Worm (Caenorhabditis elegans) whole organism, young adult: Measurements from ENCODE around the gene gck-1.

Source experiments
- B0035.1 ChIP-seq: sonication (generic microtip); optimal IDR thresholded peaks from 2 replicates; lab custom pipeline; 2016; ENCODE audit warnings: missing genetic modification characterization, mild to moderate bottlenecking, missing compliant biosample characterization, missing genotype, missing genetic modification reagents
- B0336.3 ChIP-seq: fragments of 200-800 bp; sonication (Bioruptor generic); IDR thresholded peaks from 2 replicates; pipeline ENCODE4 v1.3.6; 2022; ENCODE audit warnings: missing genetic modification characterization, missing compliant biosample characterization
- C06A6.2 ChIP-seq: fragments of 200-800 bp; sonication (Bioruptor generic); conservative IDR thresholded peaks from 2 replicates; pipeline ENCODE4 v1.3.6; 2022; ENCODE audit warnings: missing genetic modification characterization, missing compliant biosample characterization
- F10E7.11 ChIP-seq: sonication (generic microtip); optimal IDR thresholded peaks from 2 replicates; lab custom pipeline; 2017; ENCODE audit warnings: mild to moderate bottlenecking, missing genetic modification characterization, moderate library complexity, missing compliant biosample characterization
- F23B12.7 ChIP-seq: sonication (generic microtip); optimal IDR thresholded peaks from 2 replicates; lab custom pipeline; 2017; ENCODE audit warnings: missing genetic modification characterization, mild to moderate bottlenecking, missing compliant biosample characterization, antibody characterized with exemption, moderate library complexity; ENCODE audit not compliant: insufficient read depth
- F55B11.4 ChIP-seq: sonication (generic microtip); optimal IDR thresholded peaks from 2 replicates; lab custom pipeline; 2016; ENCODE audit warnings: missing compliant biosample characterization, missing genetic modification characterization, borderline replicate concordance; ENCODE audit not compliant: insufficient read depth
- F57A8.1 ChIP-seq: fragments of 200-800 bp; sonication (Bioruptor generic); optimal IDR thresholded peaks from 2 replicates; lab custom pipeline; 2018; ENCODE audit warnings: mild to moderate bottlenecking, missing genetic modification characterization, moderate library complexity, missing compliant biosample characterization
- K11D2.4 ChIP-seq: fragments of 200-800 bp; sonication (Bioruptor generic); IDR thresholded peaks from 2 replicates; pipeline ENCODE4 v1.3.6; 2022; ENCODE audit warnings: missing genetic modification reagents, missing genetic modification characterization, missing compliant biosample characterization
- Y79H2A.3 ChIP-seq: fragments of 200-800 bp; sonication (Bioruptor generic); conservative IDR thresholded peaks from 2 replicates; pipeline ENCODE4 v1.3.6; 2022; ENCODE audit warnings: missing genetic modification reagents, missing genetic modification characterization, missing compliant biosample characterization
- ZK185.1 ChIP-seq: sonication (generic microtip); optimal IDR thresholded peaks from 2 replicates; lab custom pipeline; 2016; ENCODE audit warnings: mild to moderate bottlenecking, missing genetic modification characterization, missing compliant biosample characterization; ENCODE audit not compliant: poor library complexity, severe bottlenecking
- ceh-27 ChIP-seq: fragments of 200-800 bp; sonication (Bioruptor generic); optimal IDR thresholded peaks from 2 replicates; lab custom pipeline; 2018; ENCODE audit warnings: mild to moderate bottlenecking, missing genetic modification characterization, moderate library complexity, missing compliant biosample characterization
- ceh-91 ChIP-seq: fragments of 200-800 bp; sonication (Bioruptor generic); IDR thresholded peaks from 2 replicates; pipeline ENCODE4 v1.3.6; 2022; ENCODE audit warnings: missing genetic modification reagents, missing genetic modification characterization, missing compliant biosample characterization
- chd-7 ChIP-seq: sonication (generic microtip); optimal IDR thresholded peaks from 2 replicates; lab custom pipeline; 2016; ENCODE audit warnings: mild to moderate bottlenecking, missing genetic modification characterization, moderate library complexity, missing compliant biosample characterization
- egl-18 ChIP-seq: fragments of 200-800 bp; sonication (Bioruptor generic); IDR thresholded peaks from 2 replicates; pipeline ENCODE4 v1.3.6; 2022; ENCODE audit warnings: missing genetic modification reagents, missing genetic modification characterization, missing compliant biosample characterization
- egrh-3 ChIP-seq: fragments of 200-800 bp; sonication (Bioruptor generic); IDR thresholded peaks from 2 replicates; pipeline ENCODE4 v1.3.6; 2022; ENCODE audit warnings: missing genetic modification reagents, missing genetic modification characterization, missing compliant biosample characterization
- ekl-4 ChIP-seq: fragments of 200-800 bp; sonication (Bioruptor generic); IDR thresholded peaks from 2 replicates; pipeline ENCODE4 v1.3.6; 2022; ENCODE audit warnings: missing genetic modification reagents, missing genetic modification characterization, missing compliant biosample characterization
- hsf-1 ChIP-seq: fragments of 200-800 bp; sonication (Bioruptor generic); IDR thresholded peaks from 2 replicates; pipeline ENCODE4 v1.3.6; 2022; ENCODE audit warnings: missing genetic modification reagents, missing genetic modification characterization, missing compliant biosample characterization
- lag-1 ChIP-seq: fragments of 200-800 bp; sonication (Bioruptor generic); IDR thresholded peaks from 2 replicates; pipeline ENCODE4 v1.3.6; 2022; ENCODE audit warnings: missing genetic modification reagents, missing genetic modification characterization, missing compliant biosample characterization
- mcd-1 ChIP-seq: fragments of 200-800 bp; sonication (Bioruptor generic); IDR thresholded peaks from 2 replicates; pipeline ENCODE4 v1.3.6; 2022; ENCODE audit warnings: missing genetic modification reagents, missing genetic modification characterization, missing compliant biosample characterization
- nfya-1 ChIP-seq: sonication (generic microtip); optimal IDR thresholded peaks from 2 replicates; lab custom pipeline; 2017; ENCODE audit warnings: antibody characterized with exemption, missing compliant biosample characterization, missing genetic modification characterization, borderline replicate concordance; ENCODE audit not compliant: insufficient read depth
- nhr-120 ChIP-seq: fragments of 200-800 bp; sonication (Bioruptor generic); IDR thresholded peaks from 2 replicates; pipeline ENCODE4 v1.3.6; 2022; ENCODE audit warnings: missing genetic modification characterization, missing compliant biosample characterization
- snpc-1.1 ChIP-seq: sonication (generic microtip); optimal IDR thresholded peaks from 2 replicates; lab custom pipeline; 2017; ENCODE audit warnings: missing genetic modification characterization, mild to moderate bottlenecking, missing compliant biosample characterization, antibody characterized with exemption, moderate library complexity, missing genotype, missing genetic modification reagents; ENCODE audit not compliant: insufficient read depth
- snpc-4 ChIP-seq, 5 experiments: fragments of 150-350 bp in 1 of 5; sonication (generic microtip) in 4 of 5; optimal IDR thresholded peaks; 2 replicates each; lab custom pipeline; 2014 to 2018; ENCODE audit warnings: missing genetic modification characterization in 5 of 5, missing biosample characterization in 3 of 5, antibody characterized with exemption in 2 of 5, mild to moderate bottlenecking in 2 of 5, missing compliant biosample characterization in 2 of 5, missing genotype in 2 of 5, moderate library complexity in 2 of 5, missing genetic modification reagents in 1 of 5
- ztf-22 ChIP-seq: fragments of 200-800 bp; sonication (Bioruptor generic); optimal IDR thresholded peaks from 2 replicates; lab custom pipeline; 2018; ENCODE audit warnings: mild to moderate bottlenecking, missing genetic modification characterization, moderate library complexity, missing compliant biosample characterization
- ztf-26 ChIP-seq: sonication (generic microtip); optimal IDR thresholded peaks from 2 replicates; lab custom pipeline; 2017; ENCODE audit warnings: missing genetic modification characterization, missing compliant biosample characterization

Gene gck-1

ce11 chrV:9001175-9001574 is 53.6 kb downstream of the gck-1 start, which contains the start of gene F59E11.2:
Gene F59E11.2 (plus strand): TSS chrV:9001475.
- TF ChIP-seq B0035.1 = no peak
- no peak for TF ChIP-seq mcd-1 (GFP tag; lab: Robert Waterston, UW)
- no peak for TF ChIP-seq nfya-1 (tag; lab: Kevin White, UChicago)
- TF ChIP-seq F55B11.4 (tag; lab: Kevin White, UChicago) = no peak
- TF ChIP-seq lag-1 (GFP tag; lab: Robert Waterston, UW) = no peak

- TF ChIP-seq ceh-91 (GFP tag; lab: Robert Waterston, UW) (no peak), F57A8.1 (GFP tag; lab: Kevin White, UChicago) (no peak), C06A6.2 (GFP tag; lab: Robert Waterston, UW) (no peak), Y79H2A.3 (GFP tag; lab: Robert Waterston, UW) (no peak), nhr-120 (no peak), ztf-22 (GFP tag; lab: Kevin White, UChicago) (no peak), snpc-1.1 (tag; lab: Kevin White, UChicago) (no peak), ztf-26 (tag; lab: Kevin White, UChicago) (no peak), egrh-3 (GFP tag; lab: Robert Waterston, UW) (no peak), ZK185.1 (tag; lab: Kevin White, UChicago) (no peak), snpc-4 (GFP tag; optimal IDR thresholded peaks at IDR 0.05; lab: Kevin White, UChicago) (no peak), snpc-4 (tag; optimal IDR thresholded peaks at IDR 0.05; lab: Kevin White, UChicago) (no peak), F23B12.7 (tag; lab: Kevin White, UChicago) (no peak), F10E7.11 (tag; lab: Kevin White, UChicago) (no peak), ceh-27 (no peak), egl-18 (GFP tag; lab: Robert Waterston, UW) (no peak), chd-7 (tag; lab: Kevin White, UChicago) (no peak), ekl-4 (GFP tag; lab: Robert Waterston, UW) (no peak), hsf-1 (no peak), B0336.3 (no peak)
Observed at ce11 chrV:9003291-9003690, 55.7 kb downstream of the gck-1 start, which contains the start of gene srx-1. Gene srx-1 (plus strand): TSS chrV:9003672.

- TF ChIP-seq hsf-1 (no peak), K11D2.4 (GFP tag; lab: Robert Waterston, UW) (no peak), snpc-4 (GFP tag; optimal IDR thresholded peaks at IDR 0.05; lab: Kevin White, UChicago) (no peak), snpc-4 (tag; optimal IDR thresholded peaks at IDR 0.05; lab: Kevin White, UChicago) (no peak), chd-7 (tag; lab: Kevin White, UChicago) (no peak)
Observed at ce11 chrV:9005243-9005642, 57.6 kb downstream of the gck-1 start, which contains the start of gene srx-3. Gene srx-3 (plus strand): TSS chrV:9005543.
